Worm (Caenorhabditis elegans) whole organism, L2 larva: Measurements from ENCODE around the gene D2096.10.

Source experiments
- C34F6.9 ChIP-seq: fragments of 150-350 bp; optimal IDR thresholded peaks from 2 replicates; lab custom pipeline; 2014; ENCODE audit warnings: missing biosample characterization, missing genetic modification characterization
- F13H6.1 ChIP-seq: sonication (generic microtip); optimal IDR thresholded peaks from 2 replicates; lab custom pipeline; 2016; ENCODE audit warnings: missing genetic modification characterization, missing compliant biosample characterization
- R02D3.7 ChIP-seq: fragments of 150-350 bp; optimal IDR thresholded peaks from 2 replicates; lab custom pipeline; 2014; ENCODE audit warnings: missing biosample characterization, missing genetic modification characterization
- ZK546.5 ChIP-seq: sonication (generic microtip); optimal IDR thresholded peaks from 2 replicates; lab custom pipeline; 2017; ENCODE audit warnings: missing biosample characterization, missing genetic modification characterization
- alr-1 ChIP-seq: fragments of 150-350 bp; optimal IDR thresholded peaks from 2 replicates; lab custom pipeline; 2014; ENCODE audit warnings: missing biosample characterization, missing genetic modification characterization
- aly-2 ChIP-seq: fragments of 150-350 bp; optimal IDR thresholded peaks from 2 replicates; lab custom pipeline; 2014; ENCODE audit warnings: missing biosample characterization, missing genetic modification characterization
- ceh-82 ChIP-seq: fragments of 150-350 bp; optimal IDR thresholded peaks from 2 replicates; lab custom pipeline; 2014; ENCODE audit warnings: missing biosample characterization, missing genetic modification characterization
- crh-2 ChIP-seq: sonication (generic microtip); optimal IDR thresholded peaks from 2 replicates; lab custom pipeline; 2017; ENCODE audit warnings: missing biosample characterization, missing genetic modification characterization
- elt-1 ChIP-seq: fragments of 150-350 bp; optimal IDR thresholded peaks from 2 replicates; lab custom pipeline; 2014; ENCODE audit warnings: missing biosample characterization, missing genetic modification characterization
- elt-3 ChIP-seq: sonication (generic microtip); optimal IDR thresholded peaks from 2 replicates; lab custom pipeline; 2017; ENCODE audit warnings: missing biosample characterization, missing genetic modification characterization
- fos-1 ChIP-seq: fragments of 150-350 bp; optimal IDR thresholded peaks from 2 replicates; lab custom pipeline; 2014; ENCODE audit warnings: missing biosample characterization, missing genetic modification characterization
- gmeb-1 ChIP-seq: fragments of 150-350 bp; optimal IDR thresholded peaks from 2 replicates; lab custom pipeline; 2014; ENCODE audit warnings: missing biosample characterization, missing genetic modification characterization
- lin-11 ChIP-seq: fragments of 150-350 bp; sonication (generic microtip); optimal IDR thresholded peaks from 2 replicates; lab custom pipeline; 2014; ENCODE audit warnings: missing biosample characterization, missing genetic modification characterization, inconsistent platforms, mixed read lengths
- lin-13 ChIP-seq: fragments of 150-350 bp; optimal IDR thresholded peaks from 2 replicates; lab custom pipeline; 2014; ENCODE audit warnings: missing biosample characterization, missing genetic modification reagents, missing genetic modification characterization
- lsy-2 ChIP-seq, 2 experiments: fragments of 150-350 bp in 1 of 2; sonication (generic microtip) in 1 of 2; optimal IDR thresholded peaks; 2 replicates each; lab custom pipeline; 2014 to 2017; ENCODE audit warnings: missing biosample characterization in 2 of 2, missing genetic modification characterization in 2 of 2
- mab-5 ChIP-seq: fragments of 150-350 bp; optimal IDR thresholded peaks from 2 replicates; lab custom pipeline; 2014; ENCODE audit warnings: missing biosample characterization, missing genetic modification characterization
- mdl-1 ChIP-seq, 2 experiments: fragments of 150-350 bp in 1 of 2; sonication (generic microtip) in 1 of 2; optimal IDR thresholded peaks; 2 replicates each; lab custom pipeline; 2017; ENCODE audit warnings: missing biosample characterization in 2 of 2, missing genetic modification characterization in 2 of 2
- nhr-11 ChIP-seq: fragments of 150-350 bp; optimal IDR thresholded peaks from 2 replicates; lab custom pipeline; 2014; ENCODE audit warnings: missing biosample characterization, missing genetic modification characterization
- nhr-129 ChIP-seq: fragments of 150-350 bp; optimal IDR thresholded peaks from 2 replicates; lab custom pipeline; 2014; ENCODE audit warnings: missing biosample characterization, missing genetic modification characterization
- nhr-21 ChIP-seq: fragments of 150-350 bp; optimal IDR thresholded peaks from 2 replicates; lab custom pipeline; 2014; ENCODE audit warnings: missing biosample characterization, missing genetic modification characterization
- nhr-23 ChIP-seq: fragments of 150-350 bp; optimal IDR thresholded peaks from 2 replicates; lab custom pipeline; 2014; ENCODE audit warnings: missing biosample characterization, missing genetic modification reagents, missing genetic modification characterization
- nhr-237 ChIP-seq: fragments of 150-350 bp; optimal IDR thresholded peaks from 2 replicates; lab custom pipeline; 2014; ENCODE audit warnings: missing biosample characterization, missing genetic modification characterization
- nhr-25 ChIP-seq: fragments of 150-350 bp; sonication (generic microtip); optimal IDR thresholded peaks from 3 replicates; lab custom pipeline; 2014; ENCODE audit warnings: missing biosample characterization, missing genetic modification characterization
- nhr-77 ChIP-seq: fragments of 150-350 bp; optimal IDR thresholded peaks from 2 replicates; lab custom pipeline; 2014; ENCODE audit warnings: missing biosample characterization, missing genetic modification characterization
- sem-4 ChIP-seq: fragments of 150-350 bp; optimal IDR thresholded peaks from 2 replicates; lab custom pipeline; 2014; ENCODE audit warnings: missing biosample characterization, missing genetic modification reagents, missing genetic modification characterization
- skn-1 ChIP-seq: sonication (generic microtip); optimal IDR thresholded peaks from 2 replicates; lab custom pipeline; 2017; ENCODE audit warnings: missing biosample characterization, missing genetic modification characterization
- sma-3 ChIP-seq: sonication (generic microtip); optimal IDR thresholded peaks from 2 replicates; lab custom pipeline; 2016; ENCODE audit warnings: missing genetic modification reagents, missing genetic modification characterization, missing compliant biosample characterization
- sma-9 ChIP-seq, 2 experiments: fragments of 150-350 bp in 1 of 2; sonication (generic microtip) in 1 of 2; optimal IDR thresholded peaks; 2 replicates each; lab custom pipeline; 2014 to 2016; ENCODE audit warnings: missing genetic modification characterization in 2 of 2, mild to moderate bottlenecking in 1 of 2, missing biosample characterization in 1 of 2, missing compliant biosample characterization in 1 of 2, missing genetic modification reagents in 1 of 2, moderate library complexity in 1 of 2
- snpc-4 ChIP-seq: fragments of 150-350 bp; optimal IDR thresholded peaks from 2 replicates; lab custom pipeline; 2014; ENCODE audit warnings: missing biosample characterization, missing genetic modification characterization
- unc-39 ChIP-seq: fragments of 150-350 bp; optimal IDR thresholded peaks from 2 replicates; lab custom pipeline; 2014; ENCODE audit warnings: missing biosample characterization, missing genetic modification characterization
- unc-55 ChIP-seq: fragments of 150-350 bp; sonication (generic microtip); optimal IDR thresholded peaks from 3 replicates; lab custom pipeline; 2014; ENCODE audit warnings: missing biosample characterization, missing genetic modification reagents, missing genetic modification characterization
- unc-62 ChIP-seq: fragments of 150-350 bp; optimal IDR thresholded peaks from 2 replicates; lab custom pipeline; 2014; ENCODE audit warnings: missing biosample characterization, missing genetic modification reagents, missing genetic modification characterization
- zag-1 ChIP-seq: fragments of 150-350 bp; optimal IDR thresholded peaks from 2 replicates; lab custom pipeline; 2014; ENCODE audit warnings: missing biosample characterization, missing genetic modification characterization
- ztf-1 ChIP-seq: fragments of 200-800 bp; sonication (Bioruptor generic); conservative IDR thresholded peaks from 2 replicates; pipeline ENCODE4 v1.3.6; 2022; ENCODE audit warnings: missing genetic modification characterization, missing compliant biosample characterization
- ztf-11 ChIP-seq: sonication (generic microtip); optimal IDR thresholded peaks from 2 replicates; lab custom pipeline; 2017; ENCODE audit warnings: missing biosample characterization, missing genetic modification characterization
- ztf-4 ChIP-seq: fragments of 150-350 bp; optimal IDR thresholded peaks from 2 replicates; lab custom pipeline; 2014; ENCODE audit warnings: missing biosample characterization, missing genetic modification characterization

Gene D2096.10

ce11 chrIV:8380266-8380850 lies 8.7 kb downstream of the D2096.10 start:
- TF ChIP-seq lin-13, result no peak
- TF ChIP-seq crh-2, result peak; percentile 44
- peak; percentile 78 for TF ChIP-seq fos-1
- TF ChIP-seq sma-9 (GFP tag; optimal IDR thresholded peaks at IDR 0.05; lab: Kevin White, UChicago), result peak; percentile 40
- no peak for TF ChIP-seq sma-9 (tag; optimal IDR thresholded peaks at IDR 0.05; lab: Kevin White, UChicago)

- TF ChIP-seq snpc-4 (tag; lab: Kevin White, UChicago) (no peak), sem-4 (tag; lab: Kevin White, UChicago) (no peak), unc-39 (tag; lab: Kevin White, UChicago) (no peak), alr-1 (tag; lab: Kevin White, UChicago) (no peak), aly-2 (tag; lab: Kevin White, UChicago) (no peak), ztf-4 (tag; lab: Kevin White, UChicago) (no peak), lsy-2 (tag; optimal IDR thresholded peaks at IDR 0.05; lab: Kevin White, UChicago) (no peak), nhr-21 (tag; lab: Kevin White, UChicago) (no peak), nhr-77 (tag; lab: Kevin White, UChicago) (no peak), fos-1 (no peak)
These were observed 9.4 kb downstream of the D2096.10 start, which contains the start of gene praf-3 for ce11 chrIV:8379683-8380082. TSS of gene praf-3 (plus strand) at chrIV:8379983.

- peak; percentile 44 for TF ChIP-seq sma-3
- peak; percentile 2 for TF ChIP-seq lin-11 (tag; lab: Kevin White, UChicago)
- TF ChIP-seq crh-2, result peak; percentile 73
- no peak for TF ChIP-seq nhr-237 (tag; lab: Kevin White, UChicago)
- TF ChIP-seq ceh-82, result peak; percentile 19
- TF ChIP-seq mdl-1 (tag; optimal IDR thresholded peaks at IDR 0.05; lab: Kevin White, UChicago), result peak in 1 of 2 experiments; percentile 11
- TF ChIP-seq ztf-1, result no peak
- TF ChIP-seq sma-9 (GFP tag; optimal IDR thresholded peaks at IDR 0.05; lab: Kevin White, UChicago), result peak; percentile 71
- TF ChIP-seq sma-9 (tag; optimal IDR thresholded peaks at IDR 0.05; lab: Kevin White, UChicago), result no peak
- TF ChIP-seq mab-5 (tag; lab: Kevin White, UChicago), result peak; percentile 53
- TF ChIP-seq nhr-77 (tag; lab: Kevin White, UChicago), result no peak
- TF ChIP-seq elt-1, result no peak
- peak; percentile 88 for TF ChIP-seq C34F6.9 (tag; lab: Kevin White, UChicago)
- TF ChIP-seq unc-39 (tag; lab: Kevin White, UChicago), result no peak
- no peak for TF ChIP-seq nhr-23 (tag; lab: Kevin White, UChicago)
- peak; percentile 73 for TF ChIP-seq nhr-25
- peak; percentile 61 for TF ChIP-seq fos-1
- peak; percentile 76 for TF ChIP-seq gmeb-1 (tag; lab: Kevin White, UChicago)
- TF ChIP-seq lsy-2 (tag; optimal IDR thresholded peaks at IDR 0.05; lab: Kevin White, UChicago), result peak; percentile 63 to 90
- TF ChIP-seq nhr-11 (tag; lab: Kevin White, UChicago), result no peak
- peak; percentile 8 for TF ChIP-seq ZK546.5
- peak; percentile 55 for TF ChIP-seq nhr-21 (tag; lab: Kevin White, UChicago)
- peak; percentile 66 for TF ChIP-seq snpc-4 (tag; lab: Kevin White, UChicago)
- TF ChIP-seq sem-4 (tag; lab: Kevin White, UChicago), result peak; percentile 0
- peak; percentile 46 for TF ChIP-seq F13H6.1
- peak; percentile 95 for TF ChIP-seq unc-55 (GFP tag; lab: Kevin White, UChicago)
- no peak for TF ChIP-seq ztf-11 (tag; lab: Kevin White, UChicago)
- TF ChIP-seq skn-1 (tag; lab: Kevin White, UChicago), result peak; percentile 17
- TF ChIP-seq aly-2 (tag; lab: Kevin White, UChicago), result no peak
- peak; percentile 87 for TF ChIP-seq nhr-129 (tag; lab: Kevin White, UChicago)
- peak; percentile 90 for TF ChIP-seq R02D3.7 (tag; lab: Kevin White, UChicago)
- TF ChIP-seq zag-1 (tag; lab: Kevin White, UChicago), result no peak
- peak; percentile 63 for TF ChIP-seq lin-13
- TF ChIP-seq, all 48 proteins: peak for 22
These were observed 9.8 kb downstream of the D2096.10 start, which contains the start of gene nap-1 for ce11 chrIV:8379278-8379677. TSS of gene nap-1 (minus strand) at chrIV:8379319.

- TF ChIP-seq unc-55 (GFP tag; lab: Kevin White, UChicago) (no peak), mdl-1 (tag; optimal IDR thresholded peaks at IDR 0.05; lab: Kevin White, UChicago) (no peak), unc-39 (tag; lab: Kevin White, UChicago) (no peak), ztf-1 (no peak), skn-1 (tag; lab: Kevin White, UChicago) (no peak), nhr-21 (tag; lab: Kevin White, UChicago) (no peak), ceh-82 (no peak), elt-3 (tag; lab: Kevin White, UChicago) (no peak), crh-2 (no peak), aly-2 (tag; lab: Kevin White, UChicago) (no peak), snpc-4 (tag; lab: Kevin White, UChicago) (no peak), C34F6.9 (tag; lab: Kevin White, UChicago) (no peak), sem-4 (tag; lab: Kevin White, UChicago) (no peak), unc-62 (GFP tag; lab: Kevin White, UChicago) (no peak), nhr-25 (no peak), ZK546.5 (no peak), lin-13 (no peak)
These were observed 10.8 kb downstream of the D2096.10 start for ce11 chrIV:8378280-8378679.
